Worm (Caenorhabditis elegans) whole organism, L2 larva: ENCODE results near the gene srw-62.

Experiments
- C34F6.9 ChIP-seq: fragments of 150-350 bp; optimal IDR thresholded peaks from 2 replicates; lab custom pipeline; 2014; ENCODE audit warnings: missing biosample characterization, missing genetic modification characterization
- F13H6.1 ChIP-seq: sonication (generic microtip); optimal IDR thresholded peaks from 2 replicates; lab custom pipeline; 2016; ENCODE audit warnings: missing genetic modification characterization, missing compliant biosample characterization
- Y55F3AM.14 ChIP-seq: fragments of 200-800 bp; sonication (Bioruptor generic); optimal IDR thresholded peaks from 2 replicates; lab custom pipeline; 2018; ENCODE audit warnings: mild to moderate bottlenecking, missing genetic modification characterization, missing compliant biosample characterization
- ZK546.5 ChIP-seq: sonication (generic microtip); optimal IDR thresholded peaks from 2 replicates; lab custom pipeline; 2017; ENCODE audit warnings: missing biosample characterization, missing genetic modification characterization
- ama-1 ChIP-seq: fragments of 150-350 bp; optimal IDR thresholded peaks from 2 replicates; lab custom pipeline; 2018; ENCODE audit warnings: inconsistent platforms
- blmp-1 ChIP-seq: sonication (generic microtip); optimal IDR thresholded peaks from 2 replicates; lab custom pipeline; 2017; ENCODE audit warnings: missing genetic modification characterization, mild to moderate bottlenecking, missing compliant biosample characterization, antibody characterized with exemption, moderate library complexity; ENCODE audit not compliant: insufficient read depth
- ceh-16 ChIP-seq: fragments of 150-350 bp; optimal IDR thresholded peaks from 2 replicates; lab custom pipeline; 2014; ENCODE audit warnings: missing biosample characterization, missing genetic modification characterization
- ceh-82 ChIP-seq: fragments of 150-350 bp; optimal IDR thresholded peaks from 2 replicates; lab custom pipeline; 2014; ENCODE audit warnings: missing biosample characterization, missing genetic modification characterization
- crh-2 ChIP-seq: sonication (generic microtip); optimal IDR thresholded peaks from 2 replicates; lab custom pipeline; 2017; ENCODE audit warnings: missing biosample characterization, missing genetic modification characterization
- dmd-4 ChIP-seq: sonication (generic microtip); optimal IDR thresholded peaks from 2 replicates; lab custom pipeline; 2017; ENCODE audit warnings: missing biosample characterization, missing genetic modification characterization
- egl-27 ChIP-seq: sonication (generic microtip); optimal IDR thresholded peaks from 3 replicates; lab custom pipeline; 2017; ENCODE audit warnings: missing biosample characterization, missing genetic modification reagents, missing genetic modification characterization
- elt-3 ChIP-seq: sonication (generic microtip); optimal IDR thresholded peaks from 2 replicates; lab custom pipeline; 2017; ENCODE audit warnings: missing biosample characterization, missing genetic modification characterization
- gmeb-1 ChIP-seq: fragments of 150-350 bp; optimal IDR thresholded peaks from 2 replicates; lab custom pipeline; 2014; ENCODE audit warnings: missing biosample characterization, missing genetic modification characterization
- lin-11 ChIP-seq: fragments of 150-350 bp; sonication (generic microtip); optimal IDR thresholded peaks from 2 replicates; lab custom pipeline; 2014; ENCODE audit warnings: missing biosample characterization, missing genetic modification characterization, inconsistent platforms, mixed read lengths
- lsy-2 ChIP-seq, 2 experiments: fragments of 150-350 bp in 1 of 2; sonication (generic microtip) in 1 of 2; optimal IDR thresholded peaks; 2 replicates each; lab custom pipeline; 2014 to 2017; ENCODE audit warnings: missing biosample characterization in 2 of 2, missing genetic modification characterization in 2 of 2
- mab-5 ChIP-seq: fragments of 150-350 bp; optimal IDR thresholded peaks from 2 replicates; lab custom pipeline; 2014; ENCODE audit warnings: missing biosample characterization, missing genetic modification characterization
- mdl-1 ChIP-seq, 2 experiments: fragments of 150-350 bp in 1 of 2; sonication (generic microtip) in 1 of 2; optimal IDR thresholded peaks; 2 replicates each; lab custom pipeline; 2017; ENCODE audit warnings: missing biosample characterization in 2 of 2, missing genetic modification characterization in 2 of 2
- nhr-11 ChIP-seq: fragments of 150-350 bp; optimal IDR thresholded peaks from 2 replicates; lab custom pipeline; 2014; ENCODE audit warnings: missing biosample characterization, missing genetic modification characterization
- nhr-12 ChIP-seq: fragments of 150-350 bp; optimal IDR thresholded peaks from 2 replicates; lab custom pipeline; 2014; ENCODE audit warnings: missing biosample characterization, missing genetic modification characterization
- nhr-129 ChIP-seq: fragments of 150-350 bp; optimal IDR thresholded peaks from 2 replicates; lab custom pipeline; 2014; ENCODE audit warnings: missing biosample characterization, missing genetic modification characterization
- nhr-21 ChIP-seq: fragments of 150-350 bp; optimal IDR thresholded peaks from 2 replicates; lab custom pipeline; 2014; ENCODE audit warnings: missing biosample characterization, missing genetic modification characterization
- nhr-23 ChIP-seq: fragments of 150-350 bp; optimal IDR thresholded peaks from 2 replicates; lab custom pipeline; 2014; ENCODE audit warnings: missing biosample characterization, missing genetic modification reagents, missing genetic modification characterization
- nhr-25 ChIP-seq: fragments of 150-350 bp; sonication (generic microtip); optimal IDR thresholded peaks from 3 replicates; lab custom pipeline; 2014; ENCODE audit warnings: missing biosample characterization, missing genetic modification characterization
- nhr-77 ChIP-seq: fragments of 150-350 bp; optimal IDR thresholded peaks from 2 replicates; lab custom pipeline; 2014; ENCODE audit warnings: missing biosample characterization, missing genetic modification characterization
- sem-4 ChIP-seq: fragments of 150-350 bp; optimal IDR thresholded peaks from 2 replicates; lab custom pipeline; 2014; ENCODE audit warnings: missing biosample characterization, missing genetic modification reagents, missing genetic modification characterization
- sma-3 ChIP-seq: sonication (generic microtip); optimal IDR thresholded peaks from 2 replicates; lab custom pipeline; 2016; ENCODE audit warnings: missing genetic modification reagents, missing genetic modification characterization, missing compliant biosample characterization
- sma-9 ChIP-seq, 2 experiments: fragments of 150-350 bp in 1 of 2; sonication (generic microtip) in 1 of 2; optimal IDR thresholded peaks; 2 replicates each; lab custom pipeline; 2014 to 2016; ENCODE audit warnings: missing genetic modification characterization in 2 of 2, mild to moderate bottlenecking in 1 of 2, missing biosample characterization in 1 of 2, missing compliant biosample characterization in 1 of 2, missing genetic modification reagents in 1 of 2, moderate library complexity in 1 of 2
- snpc-4 ChIP-seq: fragments of 150-350 bp; optimal IDR thresholded peaks from 2 replicates; lab custom pipeline; 2014; ENCODE audit warnings: missing biosample characterization, missing genetic modification characterization
- unc-55 ChIP-seq: fragments of 150-350 bp; sonication (generic microtip); optimal IDR thresholded peaks from 3 replicates; lab custom pipeline; 2014; ENCODE audit warnings: missing biosample characterization, missing genetic modification reagents, missing genetic modification characterization
- unc-62 ChIP-seq: fragments of 150-350 bp; optimal IDR thresholded peaks from 2 replicates; lab custom pipeline; 2014; ENCODE audit warnings: missing biosample characterization, missing genetic modification reagents, missing genetic modification characterization
- zag-1 ChIP-seq: fragments of 150-350 bp; optimal IDR thresholded peaks from 2 replicates; lab custom pipeline; 2014; ENCODE audit warnings: missing biosample characterization, missing genetic modification characterization
- ztf-1 ChIP-seq: fragments of 200-800 bp; sonication (Bioruptor generic); conservative IDR thresholded peaks from 2 replicates; pipeline ENCODE4 v1.3.6; 2022; ENCODE audit warnings: missing genetic modification characterization, missing compliant biosample characterization
- ztf-11 ChIP-seq: sonication (generic microtip); optimal IDR thresholded peaks from 2 replicates; lab custom pipeline; 2017; ENCODE audit warnings: missing biosample characterization, missing genetic modification characterization
- ztf-4 ChIP-seq: fragments of 150-350 bp; optimal IDR thresholded peaks from 2 replicates; lab custom pipeline; 2014; ENCODE audit warnings: missing biosample characterization, missing genetic modification characterization

Gene srw-62

ce11 chrII:7790324-7790898 lies 34.8 kb upstream of the srw-62 start, which contains the start of gene srlf-1:
Gene srlf-1, plus strand, starts transcription at chrII:7790591.
- peak; percentile 13 for TF ChIP-seq nhr-21
- peak; percentile 65 for TF ChIP-seq sma-3
- no peak for TF ChIP-seq ceh-16 (tag; lab: Kevin White, UChicago)
- no peak for TF ChIP-seq ztf-1 (GFP tag; lab: Robert Waterston, UW)
- peak; percentile 18 for TF ChIP-seq nhr-25 (tag; lab: Kevin White, UChicago)
- peak; percentile 68 for TF ChIP-seq sma-9 (GFP tag; optimal IDR thresholded peaks at IDR 0.05; lab: Kevin White, UChicago)
- no peak for TF ChIP-seq sma-9 (tag; optimal IDR thresholded peaks at IDR 0.05; lab: Kevin White, UChicago)
- TF ChIP-seq unc-62, result no peak
- peak; percentile 31 for TF ChIP-seq blmp-1 (tag; lab: Kevin White, UChicago)
- peak; percentile 83 for TF ChIP-seq ama-1 (lab: Kevin White, UChicago)

- TF ChIP-seq nhr-11 (tag; lab: Kevin White, UChicago) (no peak), mdl-1 (tag; optimal IDR thresholded peaks at IDR 0.05; lab: Kevin White, UChicago) (no peak), ztf-11 (no peak), elt-3 (tag; lab: Kevin White, UChicago) (no peak), sma-3 (peak; percentile 58), unc-55 (no peak), lsy-2 (tag; optimal IDR thresholded peaks at IDR 0.05; lab: Kevin White, UChicago) (no peak), ceh-82 (no peak), C34F6.9 (tag; lab: Kevin White, UChicago) (no peak), egl-27 (no peak), dmd-4 (no peak), Y55F3AM.14 (no peak), nhr-77 (tag; lab: Kevin White, UChicago) (no peak), snpc-4 (no peak), sem-4 (tag; lab: Kevin White, UChicago) (no peak), ceh-16 (tag; lab: Kevin White, UChicago) (no peak), zag-1 (tag; lab: Kevin White, UChicago) (no peak), ztf-4 (tag; lab: Kevin White, UChicago) (no peak), nhr-12 (tag; lab: Kevin White, UChicago) (no peak), F13H6.1 (tag; lab: Kevin White, UChicago) (no peak), sma-9 (GFP tag; optimal IDR thresholded peaks at IDR 0.05; lab: Kevin White, UChicago) (peak; percentile 36), sma-9 (tag; optimal IDR thresholded peaks at IDR 0.05; lab: Kevin White, UChicago) (no peak), nhr-21 (peak; percentile 4), ama-1 (lab: Kevin White, UChicago) (no peak), nhr-129 (tag; lab: Kevin White, UChicago) (no peak), crh-2 (tag; lab: Kevin White, UChicago) (no peak), blmp-1 (tag; lab: Kevin White, UChicago) (no peak), nhr-25 (tag; lab: Kevin White, UChicago) (peak; percentile 66), nhr-23 (tag; lab: Kevin White, UChicago) (no peak), lin-11 (tag; lab: Kevin White, UChicago) (no peak), gmeb-1 (tag; lab: Kevin White, UChicago) (no peak)
Observed at ce11 chrII:7791408-7792050, 33.7 kb upstream of the srw-62 start.

DNA sequence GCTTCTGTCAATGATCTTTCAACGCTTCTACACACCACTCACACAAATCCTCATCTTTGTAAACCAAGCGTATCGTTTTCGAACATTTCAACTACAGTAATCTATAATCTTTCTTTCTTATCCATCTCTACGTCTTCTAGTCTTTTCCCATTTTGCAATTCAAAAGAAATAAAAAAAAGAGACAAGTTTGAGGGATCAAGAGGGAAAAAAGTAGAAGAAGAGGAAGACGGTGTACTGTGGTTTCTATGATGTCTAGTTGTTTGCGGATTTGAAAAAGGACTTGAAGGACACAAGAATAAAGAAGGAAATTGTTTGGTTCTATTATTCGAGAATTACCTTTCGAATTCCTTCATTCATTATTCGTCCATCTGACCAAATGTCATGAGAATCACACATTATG lies 32.7 kb upstream of the srw-62 start:
- TF ChIP-seq ZK546.5 (tag; lab: Kevin White, UChicago) (no peak), F13H6.1 (tag; lab: Kevin White, UChicago) (no peak), nhr-25 (tag; lab: Kevin White, UChicago) (peak; percentile 32)

- TF ChIP-seq ZK546.5 (tag; lab: Kevin White, UChicago), result no peak
- TF ChIP-seq mab-5, result no peak
- TF ChIP-seq, all 48 proteins: peak for 0
Observed at ce11 chrII:7794222-7794621, 31.0 kb upstream of the srw-62 start, which contains the start of gene glr-4. Gene glr-4, minus strand, starts transcription at chrII:7794322.
